Worm (Caenorhabditis elegans) whole organism, late embryonic: ENCODE data around the gene M03F8.6.
A peak's percentile ranks its signal among the peaks of the same experiment; 100 is the strongest.

Experiments
- C38D4.7 ChIP-seq: fragments of 200-800 bp; sonication (Bioruptor generic); optimal IDR thresholded peaks from 2 replicates; lab custom pipeline; 2018; ENCODE audit warnings: mild to moderate bottlenecking, missing genetic modification characterization, moderate library complexity, missing compliant biosample characterization
- K02D7.2 ChIP-seq: sonication (generic microtip); optimal IDR thresholded peaks from 2 replicates; lab custom pipeline; 2017; ENCODE audit warnings: mild to moderate bottlenecking, missing genetic modification characterization, missing compliant biosample characterization
- T23F11.4 ChIP-seq: fragments of 200-800 bp; sonication (Bioruptor generic); optimal IDR thresholded peaks from 2 replicates; lab custom pipeline; 2018; ENCODE audit warnings: mild to moderate bottlenecking, missing genetic modification characterization, missing compliant biosample characterization
- Y22D7AL.16 ChIP-seq: sonication (generic microtip); optimal IDR thresholded peaks from 2 replicates; lab custom pipeline; 2016; ENCODE audit warnings: missing genetic modification characterization, missing compliant biosample characterization
- ceh-18 ChIP-seq: sonication (generic microtip); optimal IDR thresholded peaks from 2 replicates; lab custom pipeline; 2016; ENCODE audit warnings: missing genetic modification characterization, missing compliant biosample characterization
- ceh-22 ChIP-seq: sonication (generic microtip); optimal IDR thresholded peaks from 2 replicates; lab custom pipeline; 2017; ENCODE audit warnings: missing biosample characterization, missing genetic modification characterization
- ceh-31 ChIP-seq: sonication (generic microtip); optimal IDR thresholded peaks from 2 replicates; lab custom pipeline; 2016; ENCODE audit warnings: missing genetic modification characterization, missing compliant biosample characterization
- dmd-4 ChIP-seq: sonication (generic microtip); optimal IDR thresholded peaks from 2 replicates; lab custom pipeline; 2016; ENCODE audit warnings: borderline replicate concordance, missing genetic modification characterization, missing compliant biosample characterization
- elt-2 ChIP-seq: sonication (generic microtip); optimal IDR thresholded peaks from 2 replicates; lab custom pipeline; 2016; ENCODE audit warnings: missing genetic modification reagents, missing genetic modification characterization, missing compliant biosample characterization
- ets-4 ChIP-seq: sonication (generic microtip); optimal IDR thresholded peaks from 2 replicates; lab custom pipeline; 2016; ENCODE audit warnings: missing genetic modification characterization, missing compliant biosample characterization
- fkh-10 ChIP-seq: fragments of 150-350 bp; optimal IDR thresholded peaks from 2 replicates; lab custom pipeline; 2014; ENCODE audit warnings: missing biosample characterization, missing genetic modification reagents, missing genetic modification characterization
- fkh-6 ChIP-seq: sonication (generic microtip); optimal IDR thresholded peaks from 2 replicates; lab custom pipeline; 2016; ENCODE audit warnings: missing genetic modification characterization, missing compliant biosample characterization
- gmeb-2 ChIP-seq: sonication (generic microtip); optimal IDR thresholded peaks from 2 replicates; lab custom pipeline; 2016; ENCODE audit warnings: missing genetic modification characterization, inconsistent platforms, missing compliant biosample characterization
- hlh-13 ChIP-seq: fragments of 200-800 bp; sonication (Bioruptor generic); optimal IDR thresholded peaks from 2 replicates; lab custom pipeline; 2018; ENCODE audit warnings: mild to moderate bottlenecking, missing genetic modification characterization, missing compliant biosample characterization
- hlh-15 ChIP-seq: sonication (generic microtip); optimal IDR thresholded peaks from 2 replicates; lab custom pipeline; 2016; ENCODE audit warnings: missing genetic modification characterization, missing compliant biosample characterization
- hlh-30 ChIP-seq: sonication (generic microtip); optimal IDR thresholded peaks from 2 replicates; lab custom pipeline; 2017; ENCODE audit warnings: antibody characterized with exemption, missing genetic modification characterization, missing compliant biosample characterization; ENCODE audit not compliant: insufficient read depth
- hlh-6 ChIP-seq: sonication (generic microtip); optimal IDR thresholded peaks from 2 replicates; lab custom pipeline; 2016; ENCODE audit warnings: missing genotype, missing genetic modification characterization, missing compliant biosample characterization
- hlh-8 ChIP-seq: sonication (generic microtip); optimal IDR thresholded peaks from 2 replicates; lab custom pipeline; 2016; ENCODE audit warnings: missing genotype, missing genetic modification characterization, missing compliant biosample characterization
- lim-6 ChIP-seq: sonication (generic microtip); optimal IDR thresholded peaks from 2 replicates; lab custom pipeline; 2016; ENCODE audit warnings: missing genetic modification characterization, missing compliant biosample characterization
- madf-2 ChIP-seq: sonication (generic microtip); optimal IDR thresholded peaks from 2 replicates; lab custom pipeline; 2017; ENCODE audit warnings: missing genetic modification characterization, missing compliant biosample characterization
- nfya-1 ChIP-seq: sonication (generic microtip); optimal IDR thresholded peaks from 2 replicates; lab custom pipeline; 2017; ENCODE audit warnings: missing genetic modification characterization, mild to moderate bottlenecking, missing compliant biosample characterization, antibody characterized with exemption, moderate library complexity
- nhr-232 ChIP-seq: sonication (generic microtip); optimal IDR thresholded peaks from 2 replicates; lab custom pipeline; 2016; ENCODE audit warnings: missing genetic modification characterization, missing compliant biosample characterization
- npax-4 ChIP-seq: sonication (generic microtip); optimal IDR thresholded peaks from 2 replicates; lab custom pipeline; 2016; ENCODE audit warnings: missing genetic modification characterization, missing compliant biosample characterization
- pag-3 ChIP-seq: sonication (generic microtip); optimal IDR thresholded peaks from 2 replicates; lab custom pipeline; 2016; ENCODE audit warnings: missing compliant biosample characterization, missing genetic modification characterization, borderline replicate concordance
- pax-1 ChIP-seq: fragments of 150-350 bp; optimal IDR thresholded peaks from 2 replicates; lab custom pipeline; 2014; ENCODE audit warnings: missing biosample characterization, missing genetic modification characterization
- pha-2 ChIP-seq: sonication (generic microtip); optimal IDR thresholded peaks from 2 replicates; lab custom pipeline; 2017; ENCODE audit warnings: mild to moderate bottlenecking, missing genetic modification characterization, missing compliant biosample characterization
- pha-4 ChIP-seq: fragments of 150-350 bp; optimal IDR thresholded peaks from 2 replicates; lab custom pipeline; 2018; ENCODE audit warnings: missing biosample characterization, missing genetic modification reagents, missing genetic modification characterization
- ref-2 ChIP-seq: sonication (generic microtip); optimal IDR thresholded peaks from 2 replicates; lab custom pipeline; 2016; ENCODE audit warnings: missing genetic modification characterization, missing compliant biosample characterization
- rnt-1 ChIP-seq: sonication (generic microtip); optimal IDR thresholded peaks from 2 replicates; lab custom pipeline; 2016; ENCODE audit warnings: missing genetic modification characterization, missing compliant biosample characterization
- sox-4 ChIP-seq: sonication (generic microtip); optimal IDR thresholded peaks from 2 replicates; lab custom pipeline; 2017; ENCODE audit warnings: mild to moderate bottlenecking, missing genetic modification characterization, inconsistent platforms, missing compliant biosample characterization
- ttx-3 ChIP-seq: sonication (generic microtip); optimal IDR thresholded peaks from 2 replicates; lab custom pipeline; 2016; ENCODE audit warnings: missing genetic modification reagents, missing genetic modification characterization, missing compliant biosample characterization
- unc-42 ChIP-seq: sonication (generic microtip); optimal IDR thresholded peaks from 2 replicates; lab custom pipeline; 2016; ENCODE audit warnings: missing genotype, missing genetic modification characterization, missing compliant biosample characterization
- unc-86 ChIP-seq: sonication (generic microtip); optimal IDR thresholded peaks from 2 replicates; lab custom pipeline; 2016; ENCODE audit warnings: missing genetic modification characterization, missing compliant biosample characterization

M03F8.6 gene

DNA sequence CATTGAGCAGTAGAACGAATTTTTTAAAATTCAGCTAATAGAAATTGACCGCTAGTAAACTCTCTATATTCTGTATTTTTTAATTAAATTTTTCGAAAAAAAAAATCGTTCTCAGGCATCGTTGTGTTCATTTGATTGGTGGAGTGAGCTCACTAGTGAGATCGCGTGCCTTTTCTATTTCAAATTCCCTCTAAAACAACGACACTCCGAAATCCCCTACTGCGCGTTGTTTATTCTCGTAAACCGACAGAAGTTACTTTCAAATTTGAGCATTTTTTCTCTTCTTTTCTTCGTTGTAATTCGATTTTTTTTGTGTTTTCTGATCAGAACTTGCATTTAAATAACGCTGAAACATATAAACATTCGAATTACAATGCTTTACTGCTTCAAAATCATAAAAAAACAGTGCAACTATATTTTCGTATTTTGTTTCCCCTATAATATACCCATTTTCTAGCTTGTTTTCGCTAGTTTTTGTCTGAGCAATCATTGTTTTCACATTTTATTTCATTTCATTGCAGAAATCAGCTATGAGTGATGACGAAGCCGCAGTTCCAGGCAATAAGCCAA lies 15.1 kb downstream of the M03F8.6 start, which contains the start of gene syf-3:
syf-3 (plus strand) TSS at position 520 of the 570 bp plus-strand sequence.
- peak; percentile 42 for TF ChIP-seq nfya-1 (tag; lab: Kevin White, UChicago)
- TF ChIP-seq madf-2 (tag; lab: Kevin White, UChicago) = no peak
- TF ChIP-seq T23F11.4 (GFP tag; lab: Kevin White, UChicago) = no peak
- TF ChIP-seq ref-2 (tag; lab: Kevin White, UChicago) = no peak

ce11 chrV:5936691-5937090 lies 18.0 kb downstream of the M03F8.6 start, which contains the start of the genes M03F8.5 and M03F8.7:
Gene M03F8.5 (minus strand): TSS chrV:5936791.
Gene M03F8.7 (plus strand): TSS chrV:5936939.
- TF ChIP-seq hlh-6 (tag; lab: Kevin White, UChicago) (no peak), ref-2 (tag; lab: Kevin White, UChicago) (no peak), nfya-1 (tag; lab: Kevin White, UChicago) (no peak), hlh-13 (GFP tag; lab: Kevin White, UChicago) (no peak), sox-4 (tag; lab: Kevin White, UChicago) (no peak), C38D4.7 (no peak), ceh-18 (tag; lab: Kevin White, UChicago) (no peak), nhr-232 (no peak), rnt-1 (tag; lab: Kevin White, UChicago) (no peak), Y22D7AL.16 (tag; lab: Kevin White, UChicago) (no peak), fkh-6 (no peak), elt-2 (no peak), npax-4 (no peak), ets-4 (no peak), pha-2 (tag; lab: Kevin White, UChicago) (no peak), gmeb-2 (tag; lab: Kevin White, UChicago) (no peak), dmd-4 (tag; lab: Kevin White, UChicago) (no peak), ceh-22 (tag; lab: Kevin White, UChicago) (no peak)

DNA sequence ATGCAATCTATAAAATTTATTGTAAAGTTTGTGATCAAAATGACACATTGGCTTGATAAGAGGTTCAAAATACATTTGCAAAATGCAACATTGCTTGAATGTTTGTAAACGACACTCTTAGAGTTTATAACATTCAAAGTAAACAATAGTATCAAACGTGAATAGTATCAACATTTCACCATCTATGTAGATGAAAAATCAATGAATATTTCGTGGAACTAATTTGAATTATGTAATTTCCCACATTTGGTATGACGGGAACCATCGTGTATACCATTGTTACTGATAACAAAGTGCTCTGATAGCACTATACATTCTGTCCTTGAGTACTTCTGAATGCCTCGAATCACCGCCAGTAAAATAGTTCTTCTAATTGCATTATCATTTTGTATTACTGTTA lies 24.1 kb downstream of the M03F8.6 start, which contains the start of gene galt-1:
galt-1 (plus strand) TSS at position 318 of the 400 bp plus-strand sequence.
- TF ChIP-seq pha-4 (tag; lab: Kevin White, UChicago) (no peak), K02D7.2 (tag; lab: Kevin White, UChicago) (no peak), hlh-30 (tag; lab: Kevin White, UChicago) (no peak), elt-2 (peak; percentile 55)

DNA sequence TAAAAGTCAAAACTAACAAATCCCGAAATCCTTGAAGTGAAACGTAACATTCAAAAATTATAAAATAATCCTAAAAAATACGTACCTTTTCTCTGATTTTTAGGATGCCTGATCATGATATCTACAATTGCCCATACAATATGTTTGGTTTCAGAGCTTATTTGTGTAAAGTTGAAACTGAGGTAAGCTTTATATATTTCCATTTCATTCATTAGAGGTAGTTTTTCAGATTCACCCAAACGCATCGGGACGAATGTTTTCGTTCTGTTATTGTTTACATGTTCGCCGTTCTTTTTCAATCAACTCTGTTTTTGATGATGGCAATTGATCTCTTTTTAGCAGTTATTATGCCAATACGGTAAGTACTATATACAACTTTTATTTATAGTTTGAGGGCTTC lies 26.6 kb downstream of the M03F8.6 start:
- no peak for TF ChIP-seq hlh-15 (tag; lab: Kevin White, UChicago)
- no peak for TF ChIP-seq nfya-1 (tag; lab: Kevin White, UChicago)
- no peak for TF ChIP-seq pha-4 (tag; lab: Kevin White, UChicago)
- no peak for TF ChIP-seq unc-42
- no peak for TF ChIP-seq ceh-31 (tag; lab: Kevin White, UChicago)
- no peak for TF ChIP-seq pax-1 (tag; lab: Kevin White, UChicago)
- TF ChIP-seq ttx-3 (tag; lab: Kevin White, UChicago) = no peak
- TF ChIP-seq rnt-1 (tag; lab: Kevin White, UChicago) = no peak

- no peak for TF ChIP-seq fkh-10 (GFP tag; lab: Kevin White, UChicago)
- TF ChIP-seq gmeb-2 (tag; lab: Kevin White, UChicago) = no peak
- no peak for TF ChIP-seq unc-86 (tag; lab: Kevin White, UChicago)
- no peak for TF ChIP-seq rnt-1 (tag; lab: Kevin White, UChicago)
- no peak for TF ChIP-seq pag-3 (tag; lab: Kevin White, UChicago)
- TF ChIP-seq sox-4 (tag; lab: Kevin White, UChicago) = no peak
- TF ChIP-seq hlh-8 (tag; lab: Kevin White, UChicago) = no peak
- TF ChIP-seq lim-6 (tag; lab: Kevin White, UChicago) = no peak
Observed at ce11 chrV:5927347-5927746, 27.3 kb downstream of the M03F8.6 start, which contains the start of gene srsx-17. Gene srsx-17 (plus strand): TSS chrV:5927647.
